Fruit fly (Drosophila melanogaster): ENCODE measurements around the gene CG15864.

Gene CG15864

dm6 chr3R:8292034-8292433 lies 43.8 kb downstream of the CG15864 start, which contains the start of gene CG31463:
Gene CG31463 (plus strand): TSS chr3R:8292335.
- TF ChIP-seq Smox (GFP tag; optimal IDR thresholded peaks at IDR 0.05) (no peak), vri (GFP tag; optimal IDR thresholded peaks at IDR 0.05) (no peak)

Measured in whole organism, prepupa.